Fruit fly (Drosophila melanogaster) whole organism, embryonic: ENCODE results near the gene Tep4.

Experiments
- Abd-B ChIP-seq: fragments of 200-800 bp; sonication (Bioruptor generic); optimal IDR thresholded peaks from 2 replicates; lab custom pipeline; 2018; ENCODE audit warnings: missing biosample characterization, mild to moderate bottlenecking, missing genetic modification characterization, moderate library complexity
- Atf3 ChIP-seq: fragments of 200-800 bp; sonication (Bioruptor generic); optimal IDR thresholded peaks from 3 replicates; lab custom pipeline; 2016; ENCODE audit warnings: missing biosample characterization, missing genetic modification characterization
- B-H2 ChIP-seq: fragments of 200-800 bp; sonication (Bioruptor generic); optimal IDR thresholded peaks from 2 replicates; lab custom pipeline; 2018; ENCODE audit warnings: missing biosample characterization, mild to moderate bottlenecking, missing genetic modification characterization
- Blimp-1 ChIP-seq: fragments of 200-800 bp; sonication (Bioruptor generic); optimal IDR thresholded peaks from 3 replicates; lab custom pipeline; 2018; ENCODE audit warnings: missing biosample characterization, missing genetic modification characterization, mild to moderate bottlenecking, moderate library complexity, missing genetic modification reagents
- BtbVII ChIP-seq: fragments of 200-800 bp; sonication (Bioruptor generic); optimal IDR thresholded peaks from 3 replicates; lab custom pipeline; 2017; ENCODE audit warnings: missing biosample characterization, mild to moderate bottlenecking, missing genetic modification characterization
- CG11456 ChIP-seq: fragments of 200-800 bp; sonication (Bioruptor generic); IDR thresholded peaks from 3 replicates; pipeline ENCODE4 v1.3.6; 2022; ENCODE audit warnings: missing biosample characterization, missing genetic modification characterization
- CG13123 ChIP-seq: fragments of 200-800 bp; sonication (Bioruptor generic); optimal IDR thresholded peaks from 2 replicates; lab custom pipeline; 2016; ENCODE audit warnings: missing biosample characterization, missing genetic modification characterization
- CG13287 ChIP-seq: fragments of 200-800 bp; sonication (Bioruptor generic); IDR thresholded peaks from 2 replicates; pipeline ENCODE4 v1.3.6; 2022; ENCODE audit warnings: missing biosample characterization, missing genetic modification characterization; ENCODE audit not compliant: partially characterized antibody
- CG14014 ChIP-seq: fragments of 200-800 bp; sonication (Bioruptor generic); IDR thresholded peaks from 2 replicates; pipeline ENCODE4 v1.3.6; 2022; ENCODE audit warnings: missing biosample characterization, missing genetic modification characterization
- CG15269 ChIP-seq: fragments of 200-800 bp; sonication (Bioruptor generic); optimal IDR thresholded peaks from 2 replicates; lab custom pipeline; 2018; ENCODE audit warnings: missing biosample characterization, mild to moderate bottlenecking, missing genetic modification characterization, moderate library complexity
- CG17829 ChIP-seq: fragments of 200-800 bp; optimal IDR thresholded peaks from 2 replicates; lab custom pipeline; 2019; ENCODE audit warnings: missing biosample characterization, mild to moderate bottlenecking, missing genetic modification characterization, moderate library complexity
- CG18599 ChIP-seq: fragments of 200-800 bp; sonication (Bioruptor generic); optimal IDR thresholded peaks from 3 replicates; lab custom pipeline; 2017; ENCODE audit warnings: missing biosample characterization, missing genetic modification characterization, mild to moderate bottlenecking, moderate library complexity, missing genetic modification reagents
- CG30403 ChIP-seq: fragments of 200-800 bp; sonication (Bioruptor generic); optimal IDR thresholded peaks from 3 replicates; lab custom pipeline; 2016; ENCODE audit warnings: missing biosample characterization, missing genetic modification characterization
- CG4328 ChIP-seq: fragments of 200-800 bp; sonication (Bioruptor generic); optimal IDR thresholded peaks from 3 replicates; lab custom pipeline; 2017; ENCODE audit warnings: missing biosample characterization, missing genetic modification reagents, missing genetic modification characterization
- CG4617 ChIP-seq: fragments of 200-800 bp; sonication (Bioruptor generic); optimal IDR thresholded peaks from 3 replicates; lab custom pipeline; 2016; ENCODE audit warnings: missing biosample characterization, missing genetic modification characterization, borderline replicate concordance
- CG6254 ChIP-seq: fragments of 200-800 bp; sonication (Bioruptor generic); optimal IDR thresholded peaks from 3 replicates; lab custom pipeline; 2017; ENCODE audit warnings: mild to moderate bottlenecking, missing biosample characterization, missing genetic modification reagents, missing genetic modification characterization
- CG6272 ChIP-seq: fragments of 200-800 bp; sonication (Bioruptor generic); IDR thresholded peaks from 2 replicates; pipeline ENCODE4 v1.3.6; 2022; ENCODE audit warnings: missing biosample characterization, missing genetic modification characterization
- CG6765 ChIP-seq: fragments of 200-800 bp; sonication (Bioruptor generic); optimal IDR thresholded peaks from 3 replicates; lab custom pipeline; 2017; ENCODE audit warnings: missing biosample characterization, mild to moderate bottlenecking, missing genetic modification characterization
- CG7372 ChIP-seq: fragments of 200-800 bp; sonication (Bioruptor generic); IDR thresholded peaks from 2 replicates; pipeline ENCODE4 v1.3.6; 2022; ENCODE audit warnings: missing biosample characterization, missing genetic modification characterization
- CG8359 ChIP-seq: fragments of 200-800 bp; sonication (Bioruptor generic); optimal IDR thresholded peaks from 2 replicates; lab custom pipeline; 2017; ENCODE audit warnings: missing biosample characterization, mild to moderate bottlenecking, missing genetic modification characterization, borderline replicate concordance
- CG9817 ChIP-seq: fragments of 200-800 bp; sonication (Bioruptor generic); optimal IDR thresholded peaks from 2 replicates; lab custom pipeline; 2018; ENCODE audit warnings: missing biosample characterization, mild to moderate bottlenecking, missing genetic modification characterization, moderate library complexity
- CrebB ChIP-seq: fragments of 200-800 bp; sonication (Bioruptor generic); optimal IDR thresholded peaks from 3 replicates; lab custom pipeline; 2018; ENCODE audit warnings: missing biosample characterization, mild to moderate bottlenecking, missing genetic modification characterization
- Dip2 ChIP-seq: fragments of 200-800 bp; sonication (Bioruptor generic); IDR thresholded peaks from 2 replicates; pipeline ENCODE4 v1.3.6; 2022; ENCODE audit warnings: missing biosample characterization, missing genetic modification characterization
- Dll ChIP-seq: fragments of 200-800 bp; sonication (Bioruptor generic); IDR thresholded peaks from 4 replicates; pipeline ENCODE4 v1.3.6; 2022; ENCODE audit warnings: missing biosample characterization, missing genetic modification characterization; ENCODE audit not compliant: partially characterized antibody
- Fer2 ChIP-seq: fragments of 200-800 bp; sonication (Bioruptor generic); optimal IDR thresholded peaks from 2 replicates; lab custom pipeline; 2018; ENCODE audit warnings: missing biosample characterization, mild to moderate bottlenecking, missing genetic modification characterization, moderate library complexity
- Fer3 ChIP-seq: fragments of 200-800 bp; sonication (Bioruptor generic); optimal IDR thresholded peaks from 2 replicates; lab custom pipeline; 2018; ENCODE audit warnings: missing biosample characterization, mild to moderate bottlenecking, missing genetic modification characterization, moderate library complexity
- Meics ChIP-seq: fragments of 200-800 bp; sonication (Bioruptor generic); optimal IDR thresholded peaks from 2 replicates; lab custom pipeline; 2017; ENCODE audit warnings: missing biosample characterization, mild to moderate bottlenecking, missing genetic modification characterization
- Optix ChIP-seq: fragments of 200-800 bp; sonication (Bioruptor generic); IDR thresholded peaks from 3 replicates; pipeline ENCODE4 v1.3.6; 2022; ENCODE audit warnings: missing biosample characterization, missing genetic modification characterization
- TFAM ChIP-seq: fragments of 200-800 bp; sonication (Bioruptor generic); optimal IDR thresholded peaks from 2 replicates; lab custom pipeline; 2017; ENCODE audit warnings: missing biosample characterization, missing genetic modification characterization, inconsistent platforms
- Xbp1 ChIP-seq: fragments of 200-800 bp; sonication (Bioruptor generic); optimal IDR thresholded peaks from 3 replicates; lab custom pipeline; 2016; ENCODE audit warnings: missing biosample characterization, mild to moderate bottlenecking, missing genetic modification characterization
- al ChIP-seq: fragments of 200-800 bp; sonication (Bioruptor generic); IDR thresholded peaks from 2 replicates; pipeline ENCODE4 v1.3.6; 2022; ENCODE audit warnings: missing biosample characterization, missing genetic modification characterization
- aop ChIP-seq: fragments of 200-800 bp; sonication (Bioruptor generic); IDR thresholded peaks from 2 replicates; pipeline ENCODE4 v1.3.6; 2022; ENCODE audit warnings: missing biosample characterization, missing genetic modification characterization
- ap ChIP-seq: fragments of 200-800 bp; sonication (Bioruptor generic); IDR thresholded peaks from 2 replicates; pipeline ENCODE4 v1.3.6; 2022; ENCODE audit warnings: missing biosample characterization, missing genetic modification characterization
- bab2 ChIP-seq: fragments of 200-800 bp; sonication (Bioruptor generic); optimal IDR thresholded peaks from 2 replicates; lab custom pipeline; 2016; ENCODE audit warnings: missing biosample characterization, missing genetic modification characterization
- bbx ChIP-seq: fragments of 200-800 bp; sonication (Bioruptor generic); IDR thresholded peaks from 2 replicates; pipeline ENCODE4 v1.3.6; 2022; ENCODE audit warnings: missing biosample characterization, missing genetic modification characterization; ENCODE audit not compliant: partially characterized antibody
- bowl ChIP-seq: fragments of 200-800 bp; sonication (Bioruptor generic); IDR thresholded peaks from 2 replicates; pipeline ENCODE4 v1.3.6; 2022; ENCODE audit warnings: missing biosample characterization, missing genetic modification characterization
- chif ChIP-seq, 2 experiments: fragments of 200-800 bp; sonication (Bioruptor generic); optimal IDR thresholded peaks; 3 replicates each; lab custom pipeline; 2016; ENCODE audit warnings: missing biosample characterization in 2 of 2, missing genetic modification characterization in 2 of 2
- ci ChIP-seq: fragments of 200-800 bp; sonication (Bioruptor generic); IDR thresholded peaks from 3 replicates; pipeline ENCODE4 v1.3.6; 2022; ENCODE audit warnings: missing biosample characterization, missing genetic modification characterization
- danr ChIP-seq: fragments of 200-800 bp; sonication (Bioruptor generic); IDR thresholded peaks from 2 replicates; pipeline ENCODE4 v1.3.6; 2022; ENCODE audit warnings: missing biosample characterization, missing genetic modification characterization
- dmrt99B ChIP-seq: fragments of 200-800 bp; sonication (Bioruptor generic); optimal IDR thresholded peaks from 2 replicates; lab custom pipeline; 2018; ENCODE audit warnings: missing biosample characterization, mild to moderate bottlenecking, missing genetic modification characterization, moderate library complexity
- fd64A ChIP-seq: fragments of 200-800 bp; sonication (Bioruptor generic); optimal IDR thresholded peaks from 3 replicates; lab custom pipeline; 2018; ENCODE audit warnings: missing biosample characterization, mild to moderate bottlenecking, missing genetic modification characterization
- grn ChIP-seq: fragments of 200-800 bp; sonication (Bioruptor generic); optimal IDR thresholded peaks from 3 replicates; lab custom pipeline; 2017; ENCODE audit warnings: missing biosample characterization, missing genetic modification characterization
- ro ChIP-seq: fragments of 200-800 bp; sonication (Bioruptor generic); IDR thresholded peaks from 2 replicates; pipeline ENCODE4 v1.3.6; 2022; ENCODE audit warnings: missing biosample characterization, missing genetic modification characterization
- row ChIP-seq: fragments of 200-800 bp; sonication (Bioruptor generic); IDR thresholded peaks from 3 replicates; pipeline ENCODE4 v1.3.6; 2022; ENCODE audit warnings: missing biosample characterization, missing genetic modification characterization
- salm ChIP-seq: fragments of 200-800 bp; sonication (Bioruptor generic); optimal IDR thresholded peaks from 2 replicates; lab custom pipeline; 2018; ENCODE audit warnings: missing biosample characterization, mild to moderate bottlenecking, missing genetic modification characterization
- sd ChIP-seq: fragments of 200-800 bp; sonication (Bioruptor generic); optimal IDR thresholded peaks from 3 replicates; lab custom pipeline; 2018; ENCODE audit warnings: missing biosample characterization, mild to moderate bottlenecking, missing genetic modification characterization, moderate library complexity
- twi ChIP-seq: fragments of 200-800 bp; optimal IDR thresholded peaks from 2 replicates; lab custom pipeline; 2019; ENCODE audit warnings: missing biosample characterization, mild to moderate bottlenecking, missing genetic modification characterization, moderate library complexity
- wor ChIP-seq: fragments of 200-800 bp; sonication (Bioruptor generic); IDR thresholded peaks from 2 replicates; pipeline ENCODE4 v1.3.6; 2022; ENCODE audit warnings: missing biosample characterization, missing genetic modification characterization
- zfh1 ChIP-seq: fragments of 200-800 bp; sonication (Bioruptor generic); IDR thresholded peaks from 3 replicates; pipeline ENCODE4 v1.3.6; 2022; ENCODE audit warnings: missing biosample characterization, missing genetic modification characterization

Tep4 gene

dm6 chr2L:19546869-19547710 lies 1.2 kb upstream of the Tep4 start, which contains the start of gene CG10337 (continued):
- TF ChIP-seq Fer2 (no peak), Atf3 (GFP tag; lab: Kevin White, UChicago) (no peak), chif (GFP tag; optimal IDR thresholded peaks at IDR 0.05; lab: Kevin White, UChicago) (no peak), grn (GFP tag; lab: Kevin White, UChicago) (peak; percentile 31), wor (GFP tag; lab: Robert Waterston, UW) (no peak), Xbp1 (GFP tag; lab: Kevin White, UChicago) (peak; percentile 24), Dll (GFP tag; lab: Robert Waterston, UW) (no peak), CG4328 (GFP tag; lab: Kevin White, UChicago) (peak; percentile 17), Abd-B (GFP tag; lab: Kevin White, UChicago) (no peak), TFAM (GFP tag; lab: Kevin White, UChicago) (no peak), CG8359 (GFP tag; lab: Kevin White, UChicago) (no peak), al (no peak; the same call in 1 of the 2 replicates), CG7372 (GFP tag; lab: Robert Waterston, UW) (no peak), CG6272 (GFP tag; lab: Robert Waterston, UW) (no peak), ro (no peak), ap (GFP tag; lab: Robert Waterston, UW) (no peak), CG15269 (tag; lab: Kevin White, UChicago) (peak; percentile 62), zfh1 (GFP tag; lab: Robert Waterston, UW) (no peak), CG17829 (tag; lab: Kevin White, UChicago) (peak; percentile 5), Optix (no peak), B-H2 (peak; percentile 14), CG30403 (GFP tag; lab: Kevin White, UChicago) (peak; percentile 47), dmrt99B (tag; lab: Kevin White, UChicago) (peak; percentile 33), salm (tag; lab: Kevin White, UChicago) (no peak), bab2 (peak; percentile 30), danr (no peak), fd64A (GFP tag; lab: Kevin White, UChicago) (peak; percentile 23), aop (no peak), twi (tag; lab: Kevin White, UChicago) (no peak), bbx (no peak), CG13287 (GFP tag; lab: Robert Waterston, UW) (no peak), Fer3 (peak; percentile 59), CG18599 (peak; percentile 80), row (GFP tag; lab: Robert Waterston, UW) (peak; percentile 60; the same call in 2 of the 3 replicates), sd (tag; lab: Kevin White, UChicago) (peak; percentile 85), CG6254 (GFP tag; lab: Kevin White, UChicago) (no peak), CG13123 (GFP tag; lab: Kevin White, UChicago) (no peak), BtbVII (GFP tag; lab: Kevin White, UChicago) (peak; percentile 44), CG14014 (GFP tag; lab: Robert Waterston, UW) (no peak), bowl (GFP tag; lab: Robert Waterston, UW) (no peak), CG11456 (no peak), Dip2 (GFP tag; lab: Robert Waterston, UW) (no peak), Blimp-1 (GFP tag; lab: Kevin White, UChicago) (no peak), CrebB (peak; percentile 45), Meics (peak; percentile 77), CG6765 (peak; percentile 65), ci (GFP tag; lab: Robert Waterston, UW) (no peak; the same call in 2 of the 3 replicates), CG9817 (tag; lab: Kevin White, UChicago) (no peak), CG4617 (peak; percentile 35)
